Worm (Caenorhabditis elegans) whole organism, late embryonic: ENCODE measurements around the gene aakb-2.

Experiments used
- C08G9.2 ChIP-seq: sonication (generic microtip); optimal IDR thresholded peaks from 2 replicates; lab custom pipeline; 2016; ENCODE audit warnings: mild to moderate bottlenecking, missing genetic modification characterization, moderate library complexity, missing compliant biosample characterization
- C38D4.7 ChIP-seq: fragments of 200-800 bp; sonication (Bioruptor generic); optimal IDR thresholded peaks from 2 replicates; lab custom pipeline; 2018; ENCODE audit warnings: mild to moderate bottlenecking, missing genetic modification characterization, moderate library complexity, missing compliant biosample characterization
- K09A11.1 ChIP-seq: sonication (generic microtip); optimal IDR thresholded peaks from 2 replicates; lab custom pipeline; 2017; ENCODE audit warnings: antibody characterized with exemption, mild to moderate bottlenecking, missing genetic modification characterization, missing compliant biosample characterization; ENCODE audit not compliant: insufficient read depth
- T23F11.4 ChIP-seq: fragments of 200-800 bp; sonication (Bioruptor generic); optimal IDR thresholded peaks from 2 replicates; lab custom pipeline; 2018; ENCODE audit warnings: mild to moderate bottlenecking, missing genetic modification characterization, missing compliant biosample characterization
- ama-1 ChIP-seq: fragments of 150-350 bp; optimal IDR thresholded peaks from 2 replicates; lab custom pipeline; 2014
- ceh-14 ChIP-seq: sonication (generic microtip); optimal IDR thresholded peaks from 2 replicates; lab custom pipeline; 2016; ENCODE audit warnings: missing genotype, missing genetic modification characterization, missing compliant biosample characterization
- ceh-19 ChIP-seq: fragments of 200-800 bp; sonication (Bioruptor generic); optimal IDR thresholded peaks from 2 replicates; lab custom pipeline; 2018; ENCODE audit warnings: mild to moderate bottlenecking, missing genetic modification characterization, missing compliant biosample characterization
- ceh-2 ChIP-seq: sonication (generic microtip); optimal IDR thresholded peaks from 2 replicates; lab custom pipeline; 2016; ENCODE audit warnings: missing genotype, missing genetic modification characterization, missing compliant biosample characterization
- ceh-22 ChIP-seq: sonication (generic microtip); optimal IDR thresholded peaks from 2 replicates; lab custom pipeline; 2017; ENCODE audit warnings: missing biosample characterization, missing genetic modification characterization
- ceh-24 ChIP-seq: sonication (generic microtip); optimal IDR thresholded peaks from 2 replicates; lab custom pipeline; 2016; ENCODE audit warnings: mild to moderate bottlenecking, missing genetic modification characterization, missing compliant biosample characterization
- ceh-31 ChIP-seq: sonication (generic microtip); optimal IDR thresholded peaks from 2 replicates; lab custom pipeline; 2016; ENCODE audit warnings: missing genetic modification characterization, missing compliant biosample characterization
- ceh-34 ChIP-seq: sonication (generic microtip); optimal IDR thresholded peaks from 2 replicates; lab custom pipeline; 2016; ENCODE audit warnings: mild to moderate bottlenecking, missing genetic modification characterization, missing compliant biosample characterization
- ceh-48 ChIP-seq: sonication (generic microtip); optimal IDR thresholded peaks from 2 replicates; lab custom pipeline; 2016; ENCODE audit warnings: missing genetic modification characterization, inconsistent platforms, missing compliant biosample characterization
- ceh-9 ChIP-seq: sonication (generic microtip); optimal IDR thresholded peaks from 2 replicates; lab custom pipeline; 2016; ENCODE audit warnings: mild to moderate bottlenecking, missing genetic modification characterization, inconsistent platforms, missing compliant biosample characterization
- che-1 ChIP-seq: sonication (generic microtip); optimal IDR thresholded peaks from 2 replicates; lab custom pipeline; 2016; ENCODE audit warnings: mild to moderate bottlenecking, missing genetic modification characterization, missing compliant biosample characterization
- dve-1 ChIP-seq: sonication (generic microtip); optimal IDR thresholded peaks from 2 replicates; lab custom pipeline; 2017; ENCODE audit warnings: antibody characterized with exemption, mild to moderate bottlenecking, missing genetic modification characterization, missing compliant biosample characterization
- elt-2 ChIP-seq: sonication (generic microtip); optimal IDR thresholded peaks from 2 replicates; lab custom pipeline; 2016; ENCODE audit warnings: missing genetic modification reagents, missing genetic modification characterization, missing compliant biosample characterization
- elt-4 ChIP-seq: sonication (generic microtip); optimal IDR thresholded peaks from 2 replicates; lab custom pipeline; 2016; ENCODE audit warnings: missing genetic modification characterization, missing compliant biosample characterization
- ets-4 ChIP-seq: sonication (generic microtip); optimal IDR thresholded peaks from 2 replicates; lab custom pipeline; 2016; ENCODE audit warnings: missing genetic modification characterization, missing compliant biosample characterization
- fax-1 ChIP-seq: sonication (generic microtip); optimal IDR thresholded peaks from 2 replicates; lab custom pipeline; 2016; ENCODE audit warnings: missing genotype, missing genetic modification characterization, missing compliant biosample characterization
- fkh-10 ChIP-seq: fragments of 150-350 bp; optimal IDR thresholded peaks from 2 replicates; lab custom pipeline; 2014; ENCODE audit warnings: missing biosample characterization, missing genetic modification reagents, missing genetic modification characterization
- fkh-6 ChIP-seq: sonication (generic microtip); optimal IDR thresholded peaks from 2 replicates; lab custom pipeline; 2016; ENCODE audit warnings: missing genetic modification characterization, missing compliant biosample characterization
- gmeb-2 ChIP-seq: sonication (generic microtip); optimal IDR thresholded peaks from 2 replicates; lab custom pipeline; 2016; ENCODE audit warnings: missing genetic modification characterization, inconsistent platforms, missing compliant biosample characterization
- hlh-30 ChIP-seq: sonication (generic microtip); optimal IDR thresholded peaks from 2 replicates; lab custom pipeline; 2017; ENCODE audit warnings: antibody characterized with exemption, missing genetic modification characterization, missing compliant biosample characterization; ENCODE audit not compliant: insufficient read depth
- hlh-6 ChIP-seq: sonication (generic microtip); optimal IDR thresholded peaks from 2 replicates; lab custom pipeline; 2016; ENCODE audit warnings: missing genotype, missing genetic modification characterization, missing compliant biosample characterization
- hlh-8 ChIP-seq: sonication (generic microtip); optimal IDR thresholded peaks from 2 replicates; lab custom pipeline; 2016; ENCODE audit warnings: missing genotype, missing genetic modification characterization, missing compliant biosample characterization
- lim-6 ChIP-seq: sonication (generic microtip); optimal IDR thresholded peaks from 2 replicates; lab custom pipeline; 2016; ENCODE audit warnings: missing genetic modification characterization, missing compliant biosample characterization
- lin-11 ChIP-seq: fragments of 200-800 bp; sonication (Bioruptor generic); optimal IDR thresholded peaks from 2 replicates; lab custom pipeline; 2018; ENCODE audit warnings: mild to moderate bottlenecking, missing genetic modification characterization, missing compliant biosample characterization
- madf-2 ChIP-seq: sonication (generic microtip); optimal IDR thresholded peaks from 2 replicates; lab custom pipeline; 2017; ENCODE audit warnings: missing genetic modification characterization, missing compliant biosample characterization
- mec-3 ChIP-seq: sonication (generic microtip); optimal IDR thresholded peaks from 2 replicates; lab custom pipeline; 2016; ENCODE audit warnings: borderline replicate concordance, missing genetic modification characterization, missing compliant biosample characterization
- nfya-1 ChIP-seq: sonication (generic microtip); optimal IDR thresholded peaks from 2 replicates; lab custom pipeline; 2017; ENCODE audit warnings: missing genetic modification characterization, mild to moderate bottlenecking, missing compliant biosample characterization, antibody characterized with exemption, moderate library complexity
- nhr-232 ChIP-seq: sonication (generic microtip); optimal IDR thresholded peaks from 2 replicates; lab custom pipeline; 2016; ENCODE audit warnings: missing genetic modification characterization, missing compliant biosample characterization
- npax-4 ChIP-seq: sonication (generic microtip); optimal IDR thresholded peaks from 2 replicates; lab custom pipeline; 2016; ENCODE audit warnings: missing genetic modification characterization, missing compliant biosample characterization
- pat-9 ChIP-seq: fragments of 200-800 bp; sonication (Bioruptor generic); optimal IDR thresholded peaks from 2 replicates; lab custom pipeline; 2018; ENCODE audit warnings: mild to moderate bottlenecking, missing genetic modification characterization, moderate library complexity, missing compliant biosample characterization
- pha-2 ChIP-seq: sonication (generic microtip); optimal IDR thresholded peaks from 2 replicates; lab custom pipeline; 2017; ENCODE audit warnings: mild to moderate bottlenecking, missing genetic modification characterization, missing compliant biosample characterization
- pros-1 ChIP-seq: fragments of 150-350 bp; optimal IDR thresholded peaks from 2 replicates; lab custom pipeline; 2014; ENCODE audit warnings: missing biosample characterization, missing genetic modification reagents, missing genetic modification characterization
- rnt-1 ChIP-seq: sonication (generic microtip); optimal IDR thresholded peaks from 2 replicates; lab custom pipeline; 2016; ENCODE audit warnings: missing genetic modification characterization, missing compliant biosample characterization
- sox-2 ChIP-seq: fragments of 200-800 bp; sonication (Bioruptor generic); IDR thresholded peaks from 2 replicates; pipeline ENCODE4 v1.3.6; 2022; ENCODE audit warnings: missing genetic modification reagents, missing genetic modification characterization, missing compliant biosample characterization
- sox-4 ChIP-seq: sonication (generic microtip); optimal IDR thresholded peaks from 2 replicates; lab custom pipeline; 2017; ENCODE audit warnings: mild to moderate bottlenecking, missing genetic modification characterization, inconsistent platforms, missing compliant biosample characterization
- syd-9 ChIP-seq: sonication (generic microtip); optimal IDR thresholded peaks from 2 replicates; lab custom pipeline; 2016; ENCODE audit warnings: mild to moderate bottlenecking, missing genetic modification characterization, moderate library complexity, missing compliant biosample characterization
- tbx-2 ChIP-seq: sonication (generic microtip); optimal IDR thresholded peaks from 2 replicates; lab custom pipeline; 2016; ENCODE audit warnings: missing genetic modification characterization, missing compliant biosample characterization
- ttx-3 ChIP-seq: sonication (generic microtip); optimal IDR thresholded peaks from 2 replicates; lab custom pipeline; 2016; ENCODE audit warnings: missing genetic modification reagents, missing genetic modification characterization, missing compliant biosample characterization
- unc-3 ChIP-seq, 2 experiments: fragments of 200-800 bp in 1 of 2; sonication (Bioruptor generic) in 1 of 2; sonication (generic microtip) in 1 of 2; conservative IDR thresholded peaks in 1 of 2; optimal IDR thresholded peaks in 1 of 2; 2 replicates each; pipeline versions ENCODE4 v1.3.6 to Lab custom; 2016 to 2022; ENCODE audit warnings: missing compliant biosample characterization in 2 of 2, missing genetic modification characterization in 2 of 2, missing genetic modification reagents in 1 of 2
- unc-42 ChIP-seq: sonication (generic microtip); optimal IDR thresholded peaks from 2 replicates; lab custom pipeline; 2016; ENCODE audit warnings: missing genotype, missing genetic modification characterization, missing compliant biosample characterization
- unc-55 ChIP-seq: sonication (generic microtip); optimal IDR thresholded peaks from 2 replicates; lab custom pipeline; 2017; ENCODE audit warnings: missing biosample characterization, missing genetic modification reagents, missing genetic modification characterization
- unc-86 ChIP-seq: sonication (generic microtip); optimal IDR thresholded peaks from 2 replicates; lab custom pipeline; 2016; ENCODE audit warnings: missing genetic modification characterization, missing compliant biosample characterization
- zip-5 ChIP-seq: sonication (generic microtip); optimal IDR thresholded peaks from 2 replicates; lab custom pipeline; 2016; ENCODE audit warnings: missing genetic modification characterization, missing compliant biosample characterization
- ztf-16 ChIP-seq: sonication (generic microtip); optimal IDR thresholded peaks from 2 replicates; lab custom pipeline; 2017; ENCODE audit warnings: missing genetic modification characterization, missing compliant biosample characterization

aakb-2 gene

DNA sequence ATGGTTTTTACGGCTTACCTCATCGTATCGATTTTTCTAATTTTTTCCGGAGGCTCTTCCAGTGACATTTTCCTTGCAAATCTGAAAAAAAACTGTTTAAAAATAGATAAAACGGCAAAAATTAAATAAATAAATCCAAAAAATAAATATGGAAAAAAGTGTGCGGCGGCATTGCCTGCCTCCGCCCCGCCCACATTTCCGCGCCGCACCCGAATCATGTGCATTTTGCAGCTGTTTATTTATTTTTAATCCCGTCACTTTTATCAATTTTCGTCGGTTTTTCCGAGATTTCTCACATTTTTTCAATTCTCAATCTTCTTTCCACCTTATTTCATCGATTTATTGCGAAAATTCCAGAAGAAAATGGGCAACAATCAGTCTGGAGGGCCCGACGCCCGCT lies at the start of gene aakb-2, which contains the start of gene Y47D3A.14:
aakb-2 (plus strand) TSS at position 356 of the 400 bp plus-strand sequence.
Y47D3A.14 (minus strand) TSS at position 81 of the 400 bp plus-strand sequence.
- TF ChIP-seq ama-1, result no peak
- peak; percentile 61 for TF ChIP-seq ztf-16 (tag; lab: Kevin White, UChicago)
- peak; percentile 56 for TF ChIP-seq ceh-31 (tag; lab: Kevin White, UChicago)
- peak; percentile 41 for TF ChIP-seq unc-86 (tag; lab: Kevin White, UChicago)
- peak; percentile 57 for TF ChIP-seq ceh-14 (tag; lab: Kevin White, UChicago)
- 0 out of 2 replicates have a peak, but pooled peaks have one; percentile 4 for TF ChIP-seq sox-2 (GFP tag; lab: Robert Waterston, UW)
- TF ChIP-seq nhr-232 (tag; lab: Kevin White, UChicago), result no peak
- TF ChIP-seq K09A11.1, result peak; percentile 56
- TF ChIP-seq ets-4 (tag; lab: Kevin White, UChicago), result peak; percentile 29
- peak; percentile 19 for TF ChIP-seq rnt-1 (tag; lab: Kevin White, UChicago)
- peak; percentile 16 for TF ChIP-seq lin-11
- TF ChIP-seq pat-9 (tag; lab: Kevin White, UChicago), result peak; percentile 44
- no peak for TF ChIP-seq unc-3 (GFP tag; conservative IDR thresholded peaks at IDR 0.05; lab: Robert Waterston, UW)
- peak; percentile 1 for TF ChIP-seq unc-3 (tag; optimal IDR thresholded peaks at IDR 0.05; lab: Kevin White, UChicago)
- no peak for TF ChIP-seq pha-2 (tag; lab: Kevin White, UChicago)
- peak; percentile 10 for TF ChIP-seq ceh-48
- peak; percentile 76 for TF ChIP-seq hlh-30 (tag; lab: Kevin White, UChicago)
- peak; percentile 31 for TF ChIP-seq ceh-2 (tag; lab: Kevin White, UChicago)
- peak; percentile 32 for TF ChIP-seq unc-42 (tag; lab: Kevin White, UChicago)
- peak; percentile 61 for TF ChIP-seq che-1
- TF ChIP-seq zip-5 (tag; lab: Kevin White, UChicago), result peak; percentile 11
- peak; percentile 9 for TF ChIP-seq fkh-6 (tag; lab: Kevin White, UChicago)
- TF ChIP-seq T23F11.4, result peak; percentile 46
- TF ChIP-seq tbx-2 (tag; lab: Kevin White, UChicago), result peak; percentile 59
- TF ChIP-seq hlh-8 (tag; lab: Kevin White, UChicago), result peak; percentile 66
- TF ChIP-seq madf-2, result no peak
- TF ChIP-seq elt-2, result peak; percentile 82
- TF ChIP-seq nfya-1 (tag; lab: Kevin White, UChicago), result peak; percentile 45
- no peak for TF ChIP-seq ceh-22 (tag; lab: Kevin White, UChicago)
- TF ChIP-seq gmeb-2, result peak; percentile 10
- TF ChIP-seq fax-1, result no peak
- no peak for TF ChIP-seq ceh-19
- TF ChIP-seq ttx-3, result peak; percentile 54
- TF ChIP-seq ceh-34 (tag; lab: Kevin White, UChicago), result peak; percentile 48
- TF ChIP-seq hlh-6 (tag; lab: Kevin White, UChicago), result no peak
- peak; percentile 3 for TF ChIP-seq ceh-24
- TF ChIP-seq C08G9.2 (tag; lab: Kevin White, UChicago), result no peak
- peak; percentile 44 for TF ChIP-seq C38D4.7 (GFP tag; lab: Kevin White, UChicago)

ce11 chrIII:11188132-11188531 lies 48.8 kb upstream of the aakb-2 start:
- TF ChIP-seq mec-3 (tag; lab: Kevin White, UChicago), result no peak
- no peak for TF ChIP-seq ceh-48
- TF ChIP-seq tbx-2 (tag; lab: Kevin White, UChicago), result no peak
- no peak for TF ChIP-seq C08G9.2 (tag; lab: Kevin White, UChicago)
- TF ChIP-seq T23F11.4, result no peak
- no peak for TF ChIP-seq ceh-2 (tag; lab: Kevin White, UChicago)
- no peak for TF ChIP-seq ets-4 (tag; lab: Kevin White, UChicago)
- no peak for TF ChIP-seq ztf-16 (tag; lab: Kevin White, UChicago)

DNA sequence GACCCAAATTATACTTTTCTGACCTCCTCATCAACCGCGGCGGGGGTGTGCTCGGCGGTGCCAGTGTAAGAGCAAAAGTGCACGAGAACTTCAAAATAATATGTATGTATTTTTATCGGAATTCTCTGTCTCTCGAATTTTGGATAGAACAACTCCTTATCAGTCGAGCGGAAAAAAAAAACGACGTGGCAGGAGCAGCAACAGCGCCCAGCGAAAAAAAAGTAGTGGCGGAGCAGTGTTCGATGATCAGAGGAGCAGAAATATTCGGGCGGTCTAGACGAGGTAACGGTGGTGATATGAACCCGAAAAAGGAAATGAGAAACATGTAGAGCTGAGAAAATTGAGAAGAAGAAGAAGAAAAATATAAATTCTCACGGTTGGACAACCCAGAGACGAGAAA lies 43.7 kb upstream of the aakb-2 start:
- TF ChIP-seq ceh-9 (no peak), fax-1 (no peak), fkh-10 (GFP tag; lab: Kevin White, UChicago) (no peak), ceh-19 (no peak), unc-55 (GFP tag; lab: Kevin White, UChicago) (no peak), ama-1 (no peak), sox-2 (GFP tag; lab: Robert Waterston, UW) (no peak), elt-4 (tag; lab: Kevin White, UChicago) (no peak), pat-9 (tag; lab: Kevin White, UChicago) (no peak), zip-5 (tag; lab: Kevin White, UChicago) (no peak), syd-9 (tag; lab: Kevin White, UChicago) (no peak), unc-3 (GFP tag; conservative IDR thresholded peaks at IDR 0.05; lab: Robert Waterston, UW) (no peak), unc-3 (tag; optimal IDR thresholded peaks at IDR 0.05; lab: Kevin White, UChicago) (no peak), rnt-1 (tag; lab: Kevin White, UChicago) (no peak), npax-4 (tag; lab: Kevin White, UChicago) (no peak), pros-1 (tag; lab: Kevin White, UChicago) (no peak), sox-4 (tag; lab: Kevin White, UChicago) (no peak), dve-1 (tag; lab: Kevin White, UChicago) (no peak), nhr-232 (tag; lab: Kevin White, UChicago) (no peak), elt-2 (no peak), lim-6 (tag; lab: Kevin White, UChicago) (no peak)
- TF ChIP-seq, all 69 proteins: peak for 0
